Fruit fly (Drosophila melanogaster): Measurements from ENCODE around the gene SMSr.

- TF ChIP-seq CG15710 (tag; optimal IDR thresholded peaks at IDR 0.05) (no peak), CG9948 (tag; optimal IDR thresholded peaks at IDR 0.05) (no peak), EcR (GFP tag; optimal IDR thresholded peaks at IDR 0.05) (no peak), CG13204 (GFP tag; optimal IDR thresholded peaks at IDR 0.05) (no peak), Ets98B (GFP tag; IDR thresholded peaks at IDR 0.05) (no peak), D1 (tag; optimal IDR thresholded peaks at IDR 0.05) (no peak), CG14655 (GFP tag; optimal IDR thresholded peaks at IDR 0.05) (no peak)
Observed at dm6 chr3L:7349311-7349710, 32.0 kb downstream of the SMSr start.
